Fruit fly (Drosophila melanogaster) whole organism: ENCODE data around the gene CG14883.

ENCODE experiments used
- EcR ChIP-seq, 2 experiments: fragments of >200 bp; optimal IDR thresholded peaks; 2 replicates each; lab custom pipeline; 2017; ENCODE audit warnings: missing biosample characterization in 2 of 2, missing genetic modification characterization in 2 of 2, missing genetic modification reagents in 2 of 2
- usp ChIP-seq: fragments of >200 bp; optimal IDR thresholded peaks from 2 replicates; lab custom pipeline; 2017; ENCODE audit warnings: missing biosample characterization, missing genetic modification characterization, mixed read lengths

- TF ChIP-seq usp (GFP tag; lab: Kevin White, UChicago) (no peak), EcR (GFP tag; optimal IDR thresholded peaks at IDR 0.05; lab: Kevin White, UChicago) (no peak)
These were observed 47.4 kb upstream of the CG14883 start for dm6 chr3R:16408434-16408833.
